Worm (Caenorhabditis elegans): ENCODE measurements around the gene str-244.

The str-244 gene

ce11 chrV:3058996-3059395 is at the start of gene str-244:
str-244 (minus strand) TSS chrV:3059096.
- TF ChIP-seq lin-38 (GFP tag; IDR thresholded peaks at IDR 0.05) (no peak), saeg-2 (GFP tag; IDR thresholded peaks at IDR 0.05) (no peak), lin-13 (GFP tag; optimal IDR thresholded peaks at IDR 0.05) (no peak), lsy-2 (tag; optimal IDR thresholded peaks at IDR 0.05) (no peak), aha-1 (tag) (peak; percentile 24), lim-7 (GFP tag; IDR thresholded peaks at IDR 0.05) (no peak), unc-39 (tag; optimal IDR thresholded peaks at IDR 0.05) (no peak)

ce11 chrV:3107450-3107849 is 48.6 kb upstream of the str-244 start, which contains the start of gene str-68:
str-68 (minus strand) TSS chrV:3107550.
- TF ChIP-seq ztf-11 (tag; optimal IDR thresholded peaks at IDR 0.05) = no peak

DNA sequence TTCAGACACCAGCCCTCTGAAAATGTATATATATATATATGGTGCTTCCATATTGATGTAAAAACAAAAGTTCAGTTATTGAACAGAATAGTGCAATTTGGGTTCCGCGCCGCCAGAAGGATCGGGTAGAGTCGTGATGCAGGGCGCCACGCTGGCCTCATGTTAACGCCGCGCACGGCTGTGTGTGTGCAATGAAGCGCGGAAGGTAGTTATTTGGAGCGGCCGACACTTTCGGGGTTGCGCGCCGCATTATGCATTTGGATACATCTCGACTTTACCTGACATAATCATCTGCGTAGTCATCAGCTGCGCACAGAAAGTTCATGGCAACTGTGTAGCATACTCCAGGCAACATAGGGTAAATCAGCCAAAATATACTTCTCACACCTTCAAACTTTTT is 47.9 kb upstream of the str-244 start:
- no peak for TF ChIP-seq ceh-32 (tag; optimal IDR thresholded peaks at IDR 0.05; ENCODE audit: poor library complexity)
- TF ChIP-seq R02D3.7 (tag; optimal IDR thresholded peaks at IDR 0.05) = no peak
- TF ChIP-seq spr-3 (GFP tag; optimal IDR thresholded peaks at IDR 0.05) = no peak
- no peak for TF ChIP-seq nhr-6 (tag; optimal IDR thresholded peaks at IDR 0.05)
- TF ChIP-seq egl-27 (tag; optimal IDR thresholded peaks at IDR 0.05) = no peak
- TF ChIP-seq F26F4.8 (GFP tag; conservative IDR thresholded peaks at IDR 0.05) = no peak
- TF ChIP-seq daf-16 (GFP tag; optimal IDR thresholded peaks at IDR 0.05) = no peak
- no peak for TF ChIP-seq daf-16 (tag; optimal IDR thresholded peaks at IDR 0.05)
- no peak for TF ChIP-seq nhr-237 (tag; optimal IDR thresholded peaks at IDR 0.05)
- TF ChIP-seq nhr-48 (tag; optimal IDR thresholded peaks at IDR 0.05) = no peak
- TF ChIP-seq daf-19 (GFP tag; conservative IDR thresholded peaks at IDR 0.05) = no peak
- TF ChIP-seq cey-2 (tag; optimal IDR thresholded peaks at IDR 0.05; ENCODE audit: borderline replicate concordance, insufficient read depth) = no peak
- TF ChIP-seq sdz-12 (GFP tag; optimal IDR thresholded peaks at IDR 0.05) = no peak

ce11 chrV:3105810-3106209 is 46.9 kb upstream of the str-244 start, which contains the start of gene str-69:
str-69 (minus strand) TSS chrV:3105910.
- TF ChIP-seq dmd-9 (GFP tag; IDR thresholded peaks at IDR 0.05) (no peak), daf-19 (GFP tag; conservative IDR thresholded peaks at IDR 0.05) (no peak), nhr-41 (GFP tag; IDR thresholded peaks at IDR 0.05) (no peak), dmd-6 (GFP tag; IDR thresholded peaks at IDR 0.05) (no peak), ceh-62 (tag; optimal IDR thresholded peaks at IDR 0.05) (no peak), Y105C5A.15 (GFP tag; IDR thresholded peaks at IDR 0.05) (no peak), egl-27 (tag; optimal IDR thresholded peaks at IDR 0.05) (no peak), Y75B8A.6 (GFP tag; IDR thresholded peaks at IDR 0.05) (no peak), F26F4.8 (GFP tag; conservative IDR thresholded peaks at IDR 0.05) (no peak), lin-39 (tag; optimal IDR thresholded peaks at IDR 0.05) (no peak), dpl-1 (GFP tag; optimal IDR thresholded peaks at IDR 0.05) (no peak), lir-3 (tag; optimal IDR thresholded peaks at IDR 0.05) (no peak)

ce11 chrV:3104134-3104533 is 45.2 kb upstream of the str-244 start, which contains the start of gene str-66:
str-66 (minus strand) TSS chrV:3104234.
- no peak for TF ChIP-seq lsy-2 (tag; optimal IDR thresholded peaks at IDR 0.05)
- no peak for TF ChIP-seq pha-4 (GFP tag; IDR thresholded peaks at IDR 0.05)
- no peak for TF ChIP-seq pha-4 (tag; optimal IDR thresholded peaks at IDR 0.05)
- no peak for TF ChIP-seq mep-1 (tag; optimal IDR thresholded peaks at IDR 0.05)
- TF ChIP-seq T26A8.4 (GFP tag; IDR thresholded peaks at IDR 0.05) = no peak
- TF ChIP-seq ces-1 (GFP tag; optimal IDR thresholded peaks at IDR 0.05) = no peak
- TF ChIP-seq daf-8 (GFP tag; IDR thresholded peaks at IDR 0.05) = no peak
- no peak for TF ChIP-seq snpc-1.2 (GFP tag; IDR thresholded peaks at IDR 0.05)
- TF ChIP-seq rbr-2 (tag; optimal IDR thresholded peaks at IDR 0.05) = no peak
- TF ChIP-seq F10B5.3 (tag; optimal IDR thresholded peaks at IDR 0.05) = no peak
- TF ChIP-seq tra-1 (GFP tag; IDR thresholded peaks at IDR 0.05) = no peak
- TF ChIP-seq mes-2 (tag; optimal IDR thresholded peaks at IDR 0.05; ENCODE audit: poor library complexity, severe bottlenecking) = no peak
- no peak for TF ChIP-seq daf-12 (tag; optimal IDR thresholded peaks at IDR 0.05)
- no peak for TF ChIP-seq ZK337.2 (GFP tag; IDR thresholded peaks at IDR 0.05)
- no peak for TF ChIP-seq unc-130 (GFP tag; optimal IDR thresholded peaks at IDR 0.05)
- TF ChIP-seq set-16 (GFP tag; IDR thresholded peaks at IDR 0.05) = no peak
- no peak for TF ChIP-seq ceh-28 (tag; optimal IDR thresholded peaks at IDR 0.05)
- no peak for TF ChIP-seq daf-19 (GFP tag; conservative IDR thresholded peaks at IDR 0.05)
- TF ChIP-seq mdl-1 (tag; optimal IDR thresholded peaks at IDR 0.05) = no peak
